Worm (Caenorhabditis elegans): ENCODE results near the gene sgo-1.

sgo-1 gene

DNA sequence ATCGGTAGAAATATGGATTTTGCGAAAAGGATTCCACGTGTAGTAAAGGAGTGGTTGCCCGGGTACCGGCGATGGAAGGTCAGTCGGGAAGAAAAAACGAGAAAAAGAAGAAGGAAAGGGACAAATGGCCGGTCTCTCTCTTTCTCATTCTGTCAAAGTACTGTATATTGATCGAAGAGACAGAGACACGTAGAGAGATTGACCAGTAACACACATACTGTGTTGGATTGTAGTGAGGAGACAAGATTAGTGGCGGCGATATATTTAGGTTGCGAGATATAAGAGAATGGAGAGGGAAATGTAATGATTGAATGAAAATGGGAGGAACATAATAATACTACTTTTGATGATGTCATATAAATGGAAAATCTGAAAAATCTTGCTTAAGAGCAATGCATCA is 39.7 kb upstream of the sgo-1 start:
- TF ChIP-seq ceh-63 (GFP tag; optimal IDR thresholded peaks at IDR 0.05): no peak
- peak; percentile 76 for TF ChIP-seq mep-1 (tag; optimal IDR thresholded peaks at IDR 0.05)
- peak; percentile 54 for TF ChIP-seq lin-14 (GFP tag; optimal IDR thresholded peaks at IDR 0.05)
- TF ChIP-seq sox-4 (tag; optimal IDR thresholded peaks at IDR 0.05): no peak
- TF ChIP-seq sup-37 (GFP tag; optimal IDR thresholded peaks at IDR 0.05): no peak
- TF ChIP-seq nhr-77 (tag; optimal IDR thresholded peaks at IDR 0.05): no peak
- TF ChIP-seq nhr-237 (tag; optimal IDR thresholded peaks at IDR 0.05): no peak
- no peak for TF ChIP-seq lin-15B (tag; optimal IDR thresholded peaks at IDR 0.05)
- peak; percentile 7 to 69 for TF ChIP-seq lsy-2 (tag; optimal IDR thresholded peaks at IDR 0.05)
- peak; percentile 0 for TF ChIP-seq C16A3.4 (tag; optimal IDR thresholded peaks at IDR 0.05)
- TF ChIP-seq elt-3 (tag; optimal IDR thresholded peaks at IDR 0.05): peak in 2 of 6 experiments; percentile 11 to 65
- no peak for TF ChIP-seq snpc-4 (tag; optimal IDR thresholded peaks at IDR 0.05)
- no peak for TF ChIP-seq tlp-1 (tag; optimal IDR thresholded peaks at IDR 0.05)
- TF ChIP-seq ceh-8 (GFP tag; optimal IDR thresholded peaks at IDR 0.05): no peak
- TF ChIP-seq unc-86 (tag; optimal IDR thresholded peaks at IDR 0.05): no peak
- no peak for TF ChIP-seq zag-1 (tag; optimal IDR thresholded peaks at IDR 0.05)
- peak; percentile 66 for TF ChIP-seq nhr-85 (tag)
- no peak for TF ChIP-seq mab-9 (GFP tag; IDR thresholded peaks at IDR 0.05)
- no peak for TF ChIP-seq fkh-4 (tag; optimal IDR thresholded peaks at IDR 0.05; ENCODE audit: borderline replicate concordance)
- TF ChIP-seq jun-1 (tag; optimal IDR thresholded peaks at IDR 0.05): no peak
- TF ChIP-seq pax-3 (tag; optimal IDR thresholded peaks at IDR 0.05): no peak
- TF ChIP-seq isw-1 (GFP tag; IDR thresholded peaks at IDR 0.05): no peak
- TF ChIP-seq mef-2 (tag; optimal IDR thresholded peaks at IDR 0.05): no peak
- TF ChIP-seq tbx-2 (tag; optimal IDR thresholded peaks at IDR 0.05): no peak
- TF ChIP-seq rnt-1 (tag; optimal IDR thresholded peaks at IDR 0.05): no peak
- TF ChIP-seq lin-13 (GFP tag; optimal IDR thresholded peaks at IDR 0.05): no peak
- TF ChIP-seq pag-3 (tag; optimal IDR thresholded peaks at IDR 0.05; ENCODE audit: borderline replicate concordance, insufficient read depth): no peak
- no peak for TF ChIP-seq F16B12.6 (tag; optimal IDR thresholded peaks at IDR 0.05)
- TF ChIP-seq nhr-90 (tag; optimal IDR thresholded peaks at IDR 0.05; ENCODE audit: poor library complexity): peak; percentile 27
- TF ChIP-seq aly-2 (tag; optimal IDR thresholded peaks at IDR 0.05): no peak
- TF ChIP-seq C04F5.9 (tag; optimal IDR thresholded peaks at IDR 0.05): no peak
- no peak for TF ChIP-seq nhr-47 (tag; optimal IDR thresholded peaks at IDR 0.05)
- TF ChIP-seq nhr-19 (GFP tag; conservative IDR thresholded peaks at IDR 0.05): no peak
- TF ChIP-seq nhr-11 (tag; optimal IDR thresholded peaks at IDR 0.05): no peak
- TF ChIP-seq skn-1 (tag; optimal IDR thresholded peaks at IDR 0.05): no peak
- TF ChIP-seq zip-4 (GFP tag; optimal IDR thresholded peaks at IDR 0.05): no peak
- TF ChIP-seq aha-1 (tag; optimal IDR thresholded peaks at IDR 0.05): no peak
- no peak for TF ChIP-seq alr-1 (tag; optimal IDR thresholded peaks at IDR 0.05; ENCODE audit: borderline replicate concordance)
- TF ChIP-seq ama-1 (optimal IDR thresholded peaks at IDR 0.05): no peak
- no peak for TF ChIP-seq C34B4.2 (tag; optimal IDR thresholded peaks at IDR 0.05)
- peak; percentile 27; the same call in 1 of the 2 replicates for TF ChIP-seq grh-1 (GFP tag; IDR thresholded peaks at IDR 0.05)
- TF ChIP-seq fkh-8 (tag; optimal IDR thresholded peaks at IDR 0.05): no peak
- no peak for TF ChIP-seq ztf-11 (tag; optimal IDR thresholded peaks at IDR 0.05)
- no peak for TF ChIP-seq unc-62 (GFP tag; optimal IDR thresholded peaks at IDR 0.05)
- TF ChIP-seq fos-1 (tag; optimal IDR thresholded peaks at IDR 0.05): no peak
- TF ChIP-seq ztf-4 (tag; optimal IDR thresholded peaks at IDR 0.05): no peak
- peak; percentile 57 for TF ChIP-seq snu-23 (GFP tag; optimal IDR thresholded peaks at IDR 0.05)
- TF ChIP-seq nhr-76 (tag; optimal IDR thresholded peaks at IDR 0.05): no peak
- TF ChIP-seq xbp-1 (tag; optimal IDR thresholded peaks at IDR 0.05): no peak
- no peak for TF ChIP-seq ceh-82 (tag; optimal IDR thresholded peaks at IDR 0.05)
- TF ChIP-seq pqm-1 (tag; optimal IDR thresholded peaks at IDR 0.05): no peak
- no peak for TF ChIP-seq lin-39 (tag; optimal IDR thresholded peaks at IDR 0.05)
- TF ChIP-seq unc-30 (tag; optimal IDR thresholded peaks at IDR 0.05): no peak
- TF ChIP-seq hlh-4 (tag; optimal IDR thresholded peaks at IDR 0.05): no peak
- TF ChIP-seq dpl-1 (GFP tag; optimal IDR thresholded peaks at IDR 0.05): no peak
